Worm (Caenorhabditis elegans): Measurements from ENCODE around the gene F58G1.3.
A peak's percentile ranks its signal among the peaks of the same experiment; 100 is the strongest.

Gene F58G1.3

DNA sequence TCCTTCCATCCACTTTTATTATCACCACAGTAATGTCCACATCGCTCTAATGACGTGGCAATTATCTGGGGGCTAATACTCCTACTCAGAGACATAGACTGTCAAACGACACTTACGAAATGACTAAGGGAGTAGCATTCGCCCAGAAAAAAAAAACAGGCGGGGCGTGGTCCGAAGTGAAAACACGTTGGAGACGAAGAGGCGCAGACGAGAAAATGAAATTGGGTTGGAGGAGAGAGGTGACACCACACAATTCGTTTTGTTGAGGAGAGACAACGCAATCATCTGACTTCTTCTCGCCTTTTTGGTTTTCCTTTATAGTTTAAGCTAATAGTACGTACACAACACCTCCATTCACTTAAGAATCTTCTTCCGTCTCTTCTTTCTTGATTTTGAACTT, 11.0 kb upstream of the F58G1.3 start (continued):
- TF ChIP-seq nhr-77 (tag; optimal IDR thresholded peaks at IDR 0.05) (no peak), zag-1 (tag; optimal IDR thresholded peaks at IDR 0.05) (no peak), blmp-1 (tag; optimal IDR thresholded peaks at IDR 0.05; ENCODE audit: insufficient read depth) (peak; percentile 26), F13H6.1 (tag; optimal IDR thresholded peaks at IDR 0.05) (no peak), skn-1 (tag; optimal IDR thresholded peaks at IDR 0.05) (no peak), lin-13 (GFP tag; optimal IDR thresholded peaks at IDR 0.05) (no peak), mab-5 (tag; optimal IDR thresholded peaks at IDR 0.05) (no peak)

DNA sequence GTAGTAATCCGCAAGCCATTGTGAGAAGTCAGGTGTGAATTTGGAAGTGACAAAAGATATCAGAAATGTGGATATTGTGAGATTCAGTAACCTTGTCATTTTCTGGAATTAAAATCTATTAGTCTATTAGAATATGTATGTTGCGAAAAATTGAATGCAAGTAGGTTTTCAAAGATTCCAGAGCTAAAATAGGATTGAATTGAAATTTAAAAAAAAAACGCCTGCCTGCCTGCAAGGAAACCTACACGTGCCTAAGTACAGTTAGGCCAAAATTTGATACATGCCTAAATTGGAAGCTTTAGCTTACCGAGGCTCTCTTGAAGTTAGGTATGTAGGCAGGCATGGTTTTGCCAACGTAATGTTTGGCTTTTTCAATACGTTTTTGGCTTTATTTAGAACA, 7.1 kb upstream of the F58G1.3 start, which contains the start of gene lips-9:
TSS of gene lips-9 (minus strand) at position 101 of the 400 bp plus-strand sequence.
- no peak for TF ChIP-seq ceh-82 (tag; optimal IDR thresholded peaks at IDR 0.05)
- no peak for TF ChIP-seq mbf-1 (tag; optimal IDR thresholded peaks at IDR 0.05)
- no peak for TF ChIP-seq skn-1 (tag; optimal IDR thresholded peaks at IDR 0.05)
- no peak for TF ChIP-seq sma-3 (GFP tag; optimal IDR thresholded peaks at IDR 0.05)

DNA sequence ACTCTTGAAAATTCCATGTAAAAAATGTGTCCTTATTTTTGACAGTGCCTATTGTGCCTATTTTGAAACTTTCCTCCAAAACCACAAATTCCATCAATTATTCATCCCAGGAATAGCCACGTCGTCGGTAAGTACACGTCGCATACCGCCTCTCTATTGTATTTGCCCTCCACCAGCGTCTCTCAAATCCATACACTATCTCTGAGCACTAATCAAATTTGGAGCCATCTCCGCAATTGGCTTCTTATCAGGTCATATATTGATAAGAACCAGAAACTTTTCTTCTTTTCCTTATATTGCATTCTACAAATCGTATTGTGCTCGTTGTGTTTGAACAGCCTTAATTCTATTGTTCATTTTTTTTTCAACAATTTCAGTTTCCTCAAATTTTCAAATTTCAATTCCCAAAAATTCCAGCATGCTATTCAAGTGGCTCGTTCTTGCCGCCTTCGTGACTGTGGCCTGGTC, 3.3 kb upstream of the F58G1.3 start, which contains the start of gene dct-18:
TSS of gene dct-18 (plus strand) at position 418 of the 468 bp plus-strand sequence.
- TF ChIP-seq ama-1 (optimal IDR thresholded peaks at IDR 0.05) (no peak), elt-1 (tag; optimal IDR thresholded peaks at IDR 0.05) (no peak), nhr-10 (tag; optimal IDR thresholded peaks at IDR 0.05) (no peak), nhr-23 (tag; optimal IDR thresholded peaks at IDR 0.05) (no peak), sma-3 (GFP tag; optimal IDR thresholded peaks at IDR 0.05) (no peak), C34F6.9 (tag; optimal IDR thresholded peaks at IDR 0.05) (no peak), mab-5 (tag; optimal IDR thresholded peaks at IDR 0.05) (no peak), R02D3.7 (tag; optimal IDR thresholded peaks at IDR 0.05) (no peak), nhr-237 (tag; optimal IDR thresholded peaks at IDR 0.05) (no peak), egl-27 (tag; optimal IDR thresholded peaks at IDR 0.05) (no peak), mdl-1 (tag; optimal IDR thresholded peaks at IDR 0.05) (no peak), dmd-4 (tag; optimal IDR thresholded peaks at IDR 0.05) (no peak), nhr-6 (tag; optimal IDR thresholded peaks at IDR 0.05) (no peak), lsy-2 (tag; optimal IDR thresholded peaks at IDR 0.05) (no peak), nhr-21 (tag; optimal IDR thresholded peaks at IDR 0.05) (no peak), crh-2 (tag; optimal IDR thresholded peaks at IDR 0.05) (peak; percentile 85), ceh-82 (tag; optimal IDR thresholded peaks at IDR 0.05) (no peak), F13H6.1 (tag; optimal IDR thresholded peaks at IDR 0.05) (no peak), ztf-11 (tag; optimal IDR thresholded peaks at IDR 0.05) (no peak), sma-9 (GFP tag; optimal IDR thresholded peaks at IDR 0.05) (peak; percentile 18), sma-9 (tag; optimal IDR thresholded peaks at IDR 0.05) (no peak), aly-2 (tag; optimal IDR thresholded peaks at IDR 0.05) (no peak), blmp-1 (tag; optimal IDR thresholded peaks at IDR 0.05; ENCODE audit: insufficient read depth) (no peak), fos-1 (tag; optimal IDR thresholded peaks at IDR 0.05) (peak; percentile 81), nhr-77 (tag; optimal IDR thresholded peaks at IDR 0.05) (no peak), alr-1 (tag; optimal IDR thresholded peaks at IDR 0.05) (no peak)

DNA sequence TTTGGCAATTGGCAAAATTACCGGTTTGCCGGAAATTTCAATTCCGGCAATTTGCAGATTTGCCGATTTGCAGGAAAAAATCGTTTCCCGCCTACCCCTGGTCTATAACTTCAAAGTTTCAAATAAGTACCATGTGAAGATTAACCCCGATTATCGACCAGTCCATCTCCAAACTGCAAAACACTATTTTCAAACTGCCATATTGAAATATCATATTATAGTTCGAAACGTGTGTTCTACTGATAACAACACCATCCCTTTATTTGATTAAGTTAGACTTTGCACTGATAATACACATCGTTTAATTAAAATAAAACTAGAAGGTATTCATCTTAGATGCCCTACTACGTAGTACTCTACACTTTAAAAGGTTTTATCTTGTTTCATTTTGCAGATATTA, 2.0 kb upstream of the F58G1.3 start:
- TF ChIP-seq fos-1 (tag; optimal IDR thresholded peaks at IDR 0.05): peak; percentile 13
- TF ChIP-seq nhr-21 (tag; optimal IDR thresholded peaks at IDR 0.05): no peak

DNA sequence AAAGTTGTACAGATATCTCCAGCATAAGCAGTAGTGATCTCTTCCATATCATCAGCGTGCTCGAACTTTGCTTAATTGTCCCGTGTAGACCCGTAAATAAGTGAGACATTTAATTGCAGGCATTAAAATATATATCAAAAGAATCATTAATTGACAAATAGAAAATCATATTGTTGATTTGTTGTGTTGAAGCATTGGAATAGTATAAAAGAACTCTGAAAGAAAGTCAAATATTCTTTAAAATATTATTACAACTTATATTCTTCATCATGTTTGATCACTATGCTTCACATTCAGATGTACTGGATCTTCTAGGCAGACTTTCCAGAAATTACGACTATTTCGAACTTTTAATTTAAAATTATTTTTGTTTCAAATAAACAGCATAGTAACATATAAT, 2.6 kb downstream of the F58G1.3 start, which contains the start of gene F58G1.8:
TSS of gene F58G1.8 (minus strand) at position 101 of the 400 bp plus-strand sequence.
- TF ChIP-seq fos-1 (tag; optimal IDR thresholded peaks at IDR 0.05): no peak
- TF ChIP-seq nhr-21 (tag; optimal IDR thresholded peaks at IDR 0.05): no peak
- no peak for TF ChIP-seq unc-39 (tag; optimal IDR thresholded peaks at IDR 0.05)
- no peak for TF ChIP-seq nhr-6 (tag; optimal IDR thresholded peaks at IDR 0.05)
- no peak for TF ChIP-seq nhr-12 (tag; optimal IDR thresholded peaks at IDR 0.05)
- no peak for TF ChIP-seq aly-2 (tag; optimal IDR thresholded peaks at IDR 0.05)

DNA sequence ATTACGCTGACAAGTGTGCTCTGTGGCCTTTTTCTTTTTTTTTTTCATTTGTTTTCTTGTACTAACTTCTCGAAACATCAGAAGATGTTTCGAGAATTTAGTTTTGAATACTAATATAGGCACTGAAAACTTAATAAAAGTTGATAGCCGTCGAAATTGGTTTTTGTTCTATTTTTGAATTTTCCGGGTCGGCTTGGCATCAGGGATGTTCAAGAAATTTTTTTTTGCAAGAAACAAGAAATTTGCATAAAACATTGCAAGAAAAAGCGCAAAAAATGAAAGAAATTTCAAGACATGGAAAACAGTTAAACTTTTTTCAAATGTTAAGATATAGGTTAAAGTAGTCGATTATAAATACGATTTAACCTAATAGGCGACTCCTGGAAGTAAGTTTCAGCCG, 4.9 kb downstream of the F58G1.3 start:
- TF ChIP-seq dmd-4 (tag; optimal IDR thresholded peaks at IDR 0.05) (no peak), unc-55 (GFP tag; optimal IDR thresholded peaks at IDR 0.05) (no peak), peb-1 (tag; optimal IDR thresholded peaks at IDR 0.05) (no peak), mab-5 (tag; optimal IDR thresholded peaks at IDR 0.05) (no peak), zag-1 (tag; optimal IDR thresholded peaks at IDR 0.05) (no peak), ceh-82 (tag; optimal IDR thresholded peaks at IDR 0.05) (no peak), nhr-23 (tag; optimal IDR thresholded peaks at IDR 0.05) (no peak), mbf-1 (tag; optimal IDR thresholded peaks at IDR 0.05) (no peak), blmp-1 (tag; optimal IDR thresholded peaks at IDR 0.05; ENCODE audit: insufficient read depth) (no peak), ztf-1 (GFP tag; conservative IDR thresholded peaks at IDR 0.05) (no peak), elt-3 (tag; optimal IDR thresholded peaks at IDR 0.05) (no peak), C34F6.9 (tag; optimal IDR thresholded peaks at IDR 0.05) (no peak), nhr-77 (tag; optimal IDR thresholded peaks at IDR 0.05) (no peak), unc-62 (GFP tag; optimal IDR thresholded peaks at IDR 0.05) (no peak)

All from whole organism, L2 larva.